Worm (Caenorhabditis elegans): ENCODE measurements around the gene ZC250.5.
A peak's percentile ranks its signal among the peaks of the same experiment; 100 is the strongest.

Gene ZC250.5

DNA sequence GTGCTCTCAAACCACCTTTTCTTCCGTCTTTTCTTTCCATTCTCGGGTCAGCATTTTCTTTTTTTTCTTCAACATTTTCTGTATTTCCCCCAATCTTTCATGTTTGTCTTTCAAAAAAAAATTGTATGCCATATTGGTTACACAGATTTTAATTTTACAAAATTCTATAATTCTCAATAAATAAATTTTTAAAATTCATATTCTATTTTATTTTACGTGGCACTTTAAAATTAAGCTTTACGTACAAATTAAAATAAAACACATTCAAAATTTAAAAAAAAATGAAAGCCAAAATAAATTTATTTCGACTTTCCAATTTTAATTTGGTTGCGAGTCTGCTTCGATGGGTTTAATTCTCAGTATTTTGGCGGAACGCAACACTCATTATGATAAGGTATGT, at the start of gene ZC250.5:
Gene ZC250.5 (plus strand): TSS at position 301 of the 400 bp plus-strand sequence.
- TF ChIP-seq madf-6 (GFP tag; IDR thresholded peaks at IDR 0.05) = no peak
- TF ChIP-seq Y53G8AR.9 (GFP tag; conservative IDR thresholded peaks at IDR 0.05) = no peak
- no peak for TF ChIP-seq F23B12.7 (tag; optimal IDR thresholded peaks at IDR 0.05; ENCODE audit: insufficient read depth)
- no peak for TF ChIP-seq hrde-1 (tag; optimal IDR thresholded peaks at IDR 0.05; ENCODE audit: borderline replicate concordance)
- no peak for TF ChIP-seq tbp1 (GFP tag; optimal IDR thresholded peaks at IDR 0.05)

DNA sequence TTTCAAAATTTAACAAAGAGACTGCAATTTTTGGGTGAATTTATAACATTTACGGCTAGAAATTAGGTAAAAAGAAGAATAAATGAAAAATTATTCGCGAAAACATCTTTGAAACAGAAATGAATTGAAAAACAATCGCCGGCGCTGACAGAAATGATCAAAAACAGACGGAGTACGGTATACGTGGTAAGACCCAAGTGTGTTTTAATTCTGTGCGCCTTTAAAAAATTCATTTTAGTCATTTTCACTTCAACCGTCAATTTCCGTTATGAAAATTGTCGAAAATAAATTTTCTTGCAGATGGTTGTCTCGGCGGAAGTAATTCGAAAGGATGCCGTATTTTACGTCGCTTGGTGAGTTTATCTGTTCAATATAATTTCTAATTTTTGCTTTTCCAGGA, 49.4 kb upstream of the ZC250.5 start, which contains the start of gene C53A3.3:
Gene C53A3.3 (plus strand): TSS at position 301 of the 400 bp plus-strand sequence.
- no peak for TF ChIP-seq ets-4 (GFP tag; optimal IDR thresholded peaks at IDR 0.05)

DNA sequence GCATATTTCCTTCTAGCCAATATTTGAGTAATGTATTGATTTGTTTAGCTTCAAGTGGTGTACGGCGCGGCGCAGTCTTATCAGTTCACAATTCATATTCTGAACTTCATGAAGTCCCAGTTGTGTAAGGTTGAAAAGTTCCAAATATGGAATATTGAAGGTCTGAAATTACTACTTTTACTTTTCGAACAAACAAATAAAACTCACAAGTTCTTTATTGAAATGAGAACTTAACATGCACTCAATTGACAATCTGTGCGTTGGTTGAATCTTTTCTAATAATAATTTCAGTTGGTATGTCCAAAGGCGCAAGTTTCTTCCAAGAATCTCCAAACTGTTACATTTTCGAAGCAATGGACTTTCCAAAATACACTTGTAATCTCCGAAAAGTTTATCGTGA, 46.8 kb upstream of the ZC250.5 start, which contains the start of gene C53A3.4:
Gene C53A3.4 (minus strand): TSS at position 101 of the 400 bp plus-strand sequence.
- no peak for TF ChIP-seq unc-130 (GFP tag; optimal IDR thresholded peaks at IDR 0.05)
- no peak for TF ChIP-seq atf-7 (tag; optimal IDR thresholded peaks at IDR 0.05)
- TF ChIP-seq hmg-20 (GFP tag; IDR thresholded peaks at IDR 0.05) = no peak

DNA sequence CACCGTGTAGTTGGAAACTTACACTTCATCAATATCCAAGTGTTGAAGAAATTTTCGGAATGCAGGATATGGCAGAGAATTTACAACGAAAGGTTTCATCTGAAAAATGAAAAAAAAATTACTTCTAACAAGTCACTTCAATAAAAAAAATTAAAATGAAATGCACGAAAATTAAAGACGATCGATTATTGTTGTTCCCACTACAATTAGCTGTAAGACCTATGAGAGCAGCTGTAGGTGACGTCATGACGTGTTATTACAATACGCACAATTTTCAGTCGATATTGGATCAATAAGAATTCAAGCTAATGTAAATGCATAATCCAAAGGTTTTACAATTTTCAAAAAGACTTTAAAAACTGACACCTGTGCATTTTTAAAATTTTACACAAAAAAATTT, 45.4 kb upstream of the ZC250.5 start, which contains the start of gene C53A3.1:
Gene C53A3.1 (minus strand): TSS at position 101 of the 400 bp plus-strand sequence.
- TF ChIP-seq F37B4.10 (GFP tag; IDR thresholded peaks at IDR 0.05) (no peak), attf-3 (GFP tag; conservative IDR thresholded peaks at IDR 0.05) (no peak), nhr-90 (tag; optimal IDR thresholded peaks at IDR 0.05) (no peak), zfh-2 (GFP tag; conservative IDR thresholded peaks at IDR 0.05) (no peak)

DNA sequence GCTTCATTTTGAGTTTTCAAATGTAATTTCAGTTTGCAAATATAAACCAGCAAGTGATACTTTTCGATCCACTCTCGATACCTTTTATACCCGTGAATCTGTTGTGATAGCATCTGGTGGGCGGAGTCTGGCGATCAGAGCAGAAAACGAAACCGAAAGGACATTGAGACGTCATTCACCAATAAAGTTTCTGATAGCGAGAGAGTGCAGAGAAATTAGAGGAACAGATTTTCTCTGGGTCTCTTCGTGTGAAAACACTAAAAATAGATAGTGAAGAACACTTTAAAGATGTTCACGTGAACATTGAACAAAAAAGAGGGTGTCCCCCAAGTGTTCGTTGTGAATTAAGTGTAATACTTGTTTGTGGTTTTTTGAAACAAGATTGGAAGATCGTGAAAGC, 41.8 kb upstream of the ZC250.5 start, which contains the start of gene pgph-3:
Gene pgph-3 (minus strand): TSS at position 60 of the 400 bp plus-strand sequence.
- peak; percentile 40 for TF ChIP-seq somi-1 (GFP tag; optimal IDR thresholded peaks at IDR 0.05)
- TF ChIP-seq Y56A3A.18 (GFP tag; IDR thresholded peaks at IDR 0.05) = 0 out of 2 replicates have a peak, but pooled peaks have one; percentile 39
- no peak for TF ChIP-seq attf-3 (GFP tag; conservative IDR thresholded peaks at IDR 0.05)
- TF ChIP-seq atf-7 (tag; optimal IDR thresholded peaks at IDR 0.05) = peak; percentile 55
- TF ChIP-seq F39B2.1 (GFP tag; IDR thresholded peaks at IDR 0.05) = no peak
- TF ChIP-seq cebp-1 (GFP tag; IDR thresholded peaks at IDR 0.05) = no peak
- no peak for TF ChIP-seq cebp-1 (tag; optimal IDR thresholded peaks at IDR 0.05)
- peak; percentile 81 for TF ChIP-seq lin-40 (tag; optimal IDR thresholded peaks at IDR 0.05)
- no peak for TF ChIP-seq snpc-1.1 (tag; optimal IDR thresholded peaks at IDR 0.05; ENCODE audit: insufficient read depth)
- peak; percentile 57 for TF ChIP-seq ztf-26 (tag; optimal IDR thresholded peaks at IDR 0.05)
- peak; percentile 28 for TF ChIP-seq ets-4 (GFP tag; optimal IDR thresholded peaks at IDR 0.05)
- no peak for TF ChIP-seq F55B11.4 (tag; optimal IDR thresholded peaks at IDR 0.05; ENCODE audit: borderline replicate concordance, insufficient read depth)
- TF ChIP-seq lin-35 (GFP tag; optimal IDR thresholded peaks at IDR 0.05) = peak in 1 of 3 experiments; percentile 13
- TF ChIP-seq ZK185.1 (tag; optimal IDR thresholded peaks at IDR 0.05; ENCODE audit: poor library complexity, severe bottlenecking) = peak; percentile 8
- TF ChIP-seq hmg-1.2 (GFP tag; IDR thresholded peaks at IDR 0.05) = peak; percentile 68; the same call in 1 of the 2 replicates
- no peak for TF ChIP-seq unc-130 (GFP tag; optimal IDR thresholded peaks at IDR 0.05)
- TF ChIP-seq C06A6.2 (GFP tag; conservative IDR thresholded peaks at IDR 0.05) = peak; percentile 37; the same call in 1 of the 2 replicates
- TF ChIP-seq ceh-27 (GFP tag; optimal IDR thresholded peaks at IDR 0.05) = peak; percentile 38
- peak; percentile 78 for TF ChIP-seq nhr-80 (tag; optimal IDR thresholded peaks at IDR 0.05)
- no peak for TF ChIP-seq lsl-1 (GFP tag; optimal IDR thresholded peaks at IDR 0.05)
- TF ChIP-seq hlh-12 (tag; optimal IDR thresholded peaks at IDR 0.05) = no peak
- no peak for TF ChIP-seq F57A8.1 (GFP tag; optimal IDR thresholded peaks at IDR 0.05)

Data from whole organism, young adult.